Worm (Caenorhabditis elegans) whole organism, L3 larva: ENCODE results near the gene F56D6.9.

Experiments
- jun-1 ChIP-seq: fragments of 150-350 bp; optimal IDR thresholded peaks from 2 replicates; lab custom pipeline; 2014; ENCODE audit warnings: missing biosample characterization, missing genetic modification reagents, missing genetic modification characterization
- nhr-11 ChIP-seq: fragments of 150-350 bp; optimal IDR thresholded peaks from 2 replicates; lab custom pipeline; 2014; ENCODE audit warnings: missing biosample characterization, missing genetic modification characterization
- nhr-77 ChIP-seq: fragments of 150-350 bp; optimal IDR thresholded peaks from 2 replicates; lab custom pipeline; 2014; ENCODE audit warnings: missing biosample characterization, missing genetic modification characterization
- pha-4 ChIP-seq: fragments of 150-350 bp; optimal IDR thresholded peaks from 2 replicates; lab custom pipeline; 2014; ENCODE audit warnings: missing biosample characterization, missing genetic modification reagents, missing genetic modification characterization
- ztf-4 ChIP-seq: fragments of 150-350 bp; optimal IDR thresholded peaks from 2 replicates; lab custom pipeline; 2014; ENCODE audit warnings: missing biosample characterization, missing genetic modification characterization

DNA sequence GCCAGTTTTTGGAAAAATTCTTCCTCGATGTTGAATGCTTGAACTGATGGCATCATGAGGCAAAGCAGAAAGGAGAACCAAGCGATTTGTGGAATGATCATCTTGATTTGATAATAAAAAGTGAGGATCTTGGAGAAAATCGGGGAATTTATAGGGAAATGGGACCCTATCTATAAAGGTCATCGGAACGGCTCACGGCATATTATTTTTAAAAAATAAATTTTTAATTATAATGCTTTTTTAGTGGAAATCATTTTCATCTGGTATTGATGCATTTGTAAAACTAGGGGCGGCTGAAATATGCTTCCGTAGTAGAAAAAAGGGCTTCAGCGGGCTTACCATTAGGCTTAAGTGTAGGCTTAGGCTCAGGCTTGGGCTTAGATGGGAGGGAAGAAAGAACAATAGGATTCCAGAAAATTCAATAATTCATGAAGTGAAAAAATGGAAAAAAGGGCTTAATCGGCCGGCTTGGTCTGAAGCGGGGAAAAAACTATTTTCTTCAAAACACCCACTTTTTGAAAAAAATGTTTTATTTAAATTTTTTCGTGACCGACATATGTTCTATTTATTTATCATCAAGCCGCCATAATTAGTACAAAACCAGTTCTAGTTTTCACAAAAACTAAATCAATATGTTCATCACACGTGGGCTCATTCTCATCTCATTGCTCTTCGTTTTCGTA lies 15.5 kb downstream of the F56D6.9 start, which contains the start of the genes F56D6.22 and F56D6.12:
- TF ChIP-seq ztf-4: no peak
- no peak for TF ChIP-seq nhr-77 (tag; lab: Kevin White, UChicago)
- TF ChIP-seq nhr-11 (tag; lab: Kevin White, UChicago): no peak
- TF ChIP-seq jun-1 (tag; lab: Kevin White, UChicago): no peak
- no peak for TF ChIP-seq pha-4 (tag; lab: Kevin White, UChicago)
